Worm (Caenorhabditis elegans) whole organism, mixed stage, embryonic: ENCODE data around the gene D1086.7.
"Not testable (repeated sequence)": the region's sequence is repeated elsewhere in the genome, so short reads cannot be mapped to it uniquely, and the experiment has no call there.

Source experiments
- M03D4.4 ChIP-seq: sonication (generic microtip); optimal IDR thresholded peaks from 2 replicates; lab custom pipeline; 2017; ENCODE audit warnings: mild to moderate bottlenecking, missing genetic modification characterization, missing compliant biosample characterization
- bed-3 ChIP-seq: fragments of 200-800 bp; sonication (Bioruptor generic); optimal IDR thresholded peaks from 3 replicates; lab custom pipeline; 2018; ENCODE audit warnings: mild to moderate bottlenecking, missing genetic modification characterization, moderate library complexity, missing compliant biosample characterization
- blmp-1 ChIP-seq: fragments of 150-350 bp; optimal IDR thresholded peaks from 2 replicates; lab custom pipeline; 2014; ENCODE audit warnings: missing biosample characterization, missing genetic modification characterization
- ceh-43 ChIP-seq: fragments of 200-800 bp; sonication (Bioruptor generic); optimal IDR thresholded peaks from 2 replicates; lab custom pipeline; 2018; ENCODE audit warnings: mild to moderate bottlenecking, missing genetic modification characterization, moderate library complexity, missing compliant biosample characterization
- ceh-83 ChIP-seq: fragments of 200-800 bp; sonication (Bioruptor generic); optimal IDR thresholded peaks from 2 replicates; lab custom pipeline; 2018; ENCODE audit warnings: mild to moderate bottlenecking, missing genetic modification characterization, missing compliant biosample characterization
- ces-1 ChIP-seq: fragments of 150-350 bp; optimal IDR thresholded peaks from 2 replicates; lab custom pipeline; 2014; ENCODE audit warnings: missing biosample characterization, missing genetic modification reagents, missing genetic modification characterization
- cnd-1 ChIP-seq: fragments of 200-800 bp; sonication (Bioruptor generic); optimal IDR thresholded peaks from 2 replicates; lab custom pipeline; 2018; ENCODE audit warnings: mild to moderate bottlenecking, missing genetic modification characterization, missing compliant biosample characterization
- drap-1 ChIP-seq: fragments of 200-800 bp; sonication (Bioruptor generic); optimal IDR thresholded peaks from 3 replicates; lab custom pipeline; 2018; ENCODE audit warnings: mild to moderate bottlenecking, missing genetic modification characterization, missing compliant biosample characterization
- elt-1 ChIP-seq: sonication (generic microtip); optimal IDR thresholded peaks from 2 replicates; lab custom pipeline; 2017; ENCODE audit warnings: missing genetic modification characterization, mild to moderate bottlenecking, missing compliant biosample characterization, antibody characterized with exemption, moderate library complexity, borderline replicate concordance; ENCODE audit not compliant: insufficient read depth
- elt-3 ChIP-seq: fragments of 150-350 bp; optimal IDR thresholded peaks from 2 replicates; lab custom pipeline; 2014; ENCODE audit warnings: missing biosample characterization, missing genetic modification characterization
- flh-1 ChIP-seq: fragments of 200-800 bp; sonication (Bioruptor generic); optimal IDR thresholded peaks from 2 replicates; lab custom pipeline; 2018; ENCODE audit warnings: mild to moderate bottlenecking, missing genetic modification characterization, moderate library complexity, missing compliant biosample characterization
- ham-2 ChIP-seq: fragments of 200-800 bp; sonication (Bioruptor generic); optimal IDR thresholded peaks from 2 replicates; lab custom pipeline; 2018; ENCODE audit warnings: mild to moderate bottlenecking, missing genetic modification characterization, missing compliant biosample characterization
- hlh-1 ChIP-seq: fragments of 150-350 bp; optimal IDR thresholded peaks from 2 replicates; lab custom pipeline; 2014; ENCODE audit warnings: missing biosample characterization, missing genetic modification reagents, missing genetic modification characterization
- lin-13 ChIP-seq: fragments of 150-350 bp; optimal IDR thresholded peaks from 2 replicates; lab custom pipeline; 2014; ENCODE audit warnings: missing biosample characterization, missing genetic modification characterization
- lin-32 ChIP-seq: fragments of 200-800 bp; sonication (Bioruptor generic); optimal IDR thresholded peaks from 2 replicates; lab custom pipeline; 2018; ENCODE audit warnings: mild to moderate bottlenecking, missing genetic modification characterization, missing compliant biosample characterization
- lsy-2 ChIP-seq: fragments of 150-350 bp; optimal IDR thresholded peaks from 2 replicates; lab custom pipeline; 2014; ENCODE audit warnings: missing biosample characterization, missing genetic modification characterization
- mab-5 ChIP-seq: fragments of 150-350 bp; optimal IDR thresholded peaks from 2 replicates; lab custom pipeline; 2014; ENCODE audit warnings: missing biosample characterization, missing genetic modification characterization
- mls-2 ChIP-seq: sonication (generic microtip); optimal IDR thresholded peaks from 2 replicates; lab custom pipeline; 2016; ENCODE audit warnings: mild to moderate bottlenecking, missing genetic modification characterization, moderate library complexity, missing compliant biosample characterization
- nhr-12 ChIP-seq: fragments of 150-350 bp; optimal IDR thresholded peaks from 2 replicates; lab custom pipeline; 2014; ENCODE audit warnings: missing biosample characterization, missing genetic modification characterization
- nhr-2 ChIP-seq: fragments of 150-350 bp; optimal IDR thresholded peaks from 2 replicates; lab custom pipeline; 2014; ENCODE audit warnings: missing biosample characterization, missing genetic modification characterization
- nhr-237 ChIP-seq: fragments of 150-350 bp; optimal IDR thresholded peaks from 2 replicates; lab custom pipeline; 2014; ENCODE audit warnings: missing biosample characterization, missing genetic modification characterization
- nhr-28 ChIP-seq: fragments of 150-350 bp; optimal IDR thresholded peaks from 2 replicates; lab custom pipeline; 2014; ENCODE audit warnings: missing biosample characterization, missing genetic modification characterization
- nhr-76 ChIP-seq: sonication (generic microtip); optimal IDR thresholded peaks from 2 replicates; lab custom pipeline; 2017; ENCODE audit warnings: missing biosample characterization, missing genetic modification characterization
- pha-4 ChIP-seq: fragments of 150-350 bp; optimal IDR thresholded peaks from 2 replicates; lab custom pipeline; 2018; ENCODE audit warnings: missing biosample characterization, missing genetic modification reagents, missing genetic modification characterization
- sptf-1 ChIP-seq: sonication (generic microtip); optimal IDR thresholded peaks from 2 replicates; lab custom pipeline; 2017; ENCODE audit warnings: mild to moderate bottlenecking, missing genetic modification characterization, moderate library complexity, missing compliant biosample characterization
- unc-120 ChIP-seq: sonication (generic microtip); optimal IDR thresholded peaks from 2 replicates; lab custom pipeline; 2017; ENCODE audit warnings: missing genetic modification characterization, missing compliant biosample characterization; ENCODE audit not compliant: poor library complexity, severe bottlenecking
- unc-39 ChIP-seq: fragments of 150-350 bp; optimal IDR thresholded peaks from 2 replicates; lab custom pipeline; 2014; ENCODE audit warnings: missing biosample characterization, missing genetic modification characterization
- unc-62 ChIP-seq: fragments of 150-350 bp; optimal IDR thresholded peaks from 2 replicates; lab custom pipeline; 2014; ENCODE audit warnings: missing biosample characterization, missing genetic modification reagents, missing genetic modification characterization
- zip-8 ChIP-seq: fragments of 150-350 bp; optimal IDR thresholded peaks from 2 replicates; lab custom pipeline; 2014; ENCODE audit warnings: missing biosample characterization, missing genetic modification characterization
- ztf-11 ChIP-seq: fragments of 150-350 bp; optimal IDR thresholded peaks from 2 replicates; lab custom pipeline; 2014; ENCODE audit warnings: missing biosample characterization, missing genetic modification characterization

Gene D1086.7

DNA sequence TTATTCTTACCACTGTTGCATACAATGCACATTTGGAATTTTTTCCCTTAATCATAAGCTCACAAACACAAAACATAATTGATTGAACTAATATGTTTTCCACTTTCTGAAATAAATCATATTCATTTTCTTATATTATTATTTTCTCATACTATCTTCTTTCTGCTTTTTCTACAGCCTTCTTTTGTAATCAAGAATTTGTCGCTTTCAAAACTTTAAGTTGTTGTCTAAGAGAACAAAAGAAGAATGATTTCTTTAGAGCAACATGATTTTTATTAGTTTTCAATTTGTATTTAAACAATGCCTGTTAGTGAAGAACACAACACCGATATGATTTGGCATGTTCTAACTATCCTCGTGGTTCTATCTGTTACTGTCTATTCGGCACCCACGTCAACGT is at the start of gene D1086.7:
Gene D1086.7, plus strand, starts transcription at position 301 of the 400 bp plus-strand sequence.
- TF ChIP-seq nhr-76 (tag; lab: Kevin White, UChicago) = no peak
- TF ChIP-seq nhr-2 (tag; lab: Kevin White, UChicago) = no peak
- no peak for TF ChIP-seq lin-32 (GFP tag; lab: Kevin White, UChicago)
- no peak for TF ChIP-seq flh-1 (GFP tag; lab: Kevin White, UChicago)
- no peak for TF ChIP-seq nhr-12
- no peak for TF ChIP-seq elt-1 (tag; lab: Kevin White, UChicago)
- no peak for TF ChIP-seq ceh-83 (GFP tag; lab: Kevin White, UChicago)
- TF ChIP-seq lin-13 (tag; lab: Kevin White, UChicago) = no peak
- TF ChIP-seq cnd-1 (tag; lab: Kevin White, UChicago) = no peak
- no peak for TF ChIP-seq unc-39
- no peak for TF ChIP-seq nhr-237 (tag; lab: Kevin White, UChicago)

DNA sequence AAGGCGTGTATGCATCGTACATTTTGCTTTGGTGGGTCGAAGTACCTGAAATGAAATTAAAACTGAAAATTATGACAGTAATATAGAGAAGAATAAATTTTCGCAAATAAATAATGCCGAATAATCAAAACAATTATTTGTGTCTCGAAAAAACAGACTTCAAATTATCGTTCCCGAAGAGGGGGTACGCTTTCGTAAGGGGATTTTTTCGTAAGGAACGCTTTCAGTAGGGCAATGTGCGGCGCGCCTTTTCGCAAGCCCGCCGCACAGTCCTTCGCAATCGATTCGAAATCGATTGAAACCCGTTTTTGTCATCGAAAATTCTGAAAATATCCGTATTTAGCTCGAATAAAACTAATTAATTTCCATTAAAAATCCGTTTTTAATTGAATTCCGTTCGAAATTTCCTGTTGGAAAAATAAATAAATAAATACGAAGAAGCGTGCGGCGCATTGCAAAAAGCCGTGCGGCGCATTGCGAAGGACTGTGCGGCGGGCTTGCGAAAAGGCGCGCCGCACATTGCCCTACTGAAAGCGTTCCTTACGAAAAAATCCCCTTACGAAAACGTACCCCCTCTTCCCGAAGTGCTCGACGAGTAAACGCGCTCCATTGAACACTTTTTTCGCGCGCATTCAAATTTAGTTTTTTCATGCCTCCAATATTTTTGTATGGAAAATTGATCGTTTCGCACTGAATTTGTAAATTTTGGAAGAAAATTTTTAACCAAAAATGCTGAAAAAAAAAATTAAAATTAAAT is 45.6 kb upstream of the D1086.7 start, which contains the start of gene vps-39:
Gene vps-39, minus strand, starts transcription at position 51 of the 757 bp plus-strand sequence.
- peak; percentile 45 for TF ChIP-seq unc-120 (tag; lab: Kevin White, UChicago)
- TF ChIP-seq M03D4.4 (tag; lab: Kevin White, UChicago) = peak; percentile 23
- peak; percentile 34 for TF ChIP-seq drap-1
- TF ChIP-seq sptf-1 (tag; lab: Kevin White, UChicago) = peak; percentile 65
- peak; percentile 44 for TF ChIP-seq mls-2 (tag; lab: Kevin White, UChicago)

DNA sequence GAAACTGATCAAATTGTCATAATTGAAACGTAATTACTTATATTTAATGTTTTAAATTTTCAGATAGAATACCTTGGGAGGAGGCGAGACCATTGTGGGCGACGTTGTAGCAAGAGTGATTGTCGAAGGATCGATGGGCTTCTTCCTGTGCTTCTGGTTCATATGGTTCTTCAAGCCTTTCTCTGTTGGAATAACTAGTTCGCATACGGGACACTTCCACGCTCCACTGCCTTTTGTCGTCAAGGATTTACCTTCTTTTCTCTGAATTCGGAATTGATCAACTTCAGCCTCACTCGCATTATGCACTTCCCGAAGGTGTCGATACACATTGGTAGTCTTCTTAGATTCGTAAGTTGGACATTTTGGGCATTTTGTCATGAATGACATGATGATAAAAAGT is 34.8 kb upstream of the D1086.7 start, which contains the start of gene F58D12.1:
Gene F58D12.1, plus strand, starts transcription at position 301 of the 400 bp plus-strand sequence.
- not testable (repeated sequence) for TF ChIP-seq nhr-28 (tag; lab: Kevin White, UChicago); zip-8; ceh-43

DNA sequence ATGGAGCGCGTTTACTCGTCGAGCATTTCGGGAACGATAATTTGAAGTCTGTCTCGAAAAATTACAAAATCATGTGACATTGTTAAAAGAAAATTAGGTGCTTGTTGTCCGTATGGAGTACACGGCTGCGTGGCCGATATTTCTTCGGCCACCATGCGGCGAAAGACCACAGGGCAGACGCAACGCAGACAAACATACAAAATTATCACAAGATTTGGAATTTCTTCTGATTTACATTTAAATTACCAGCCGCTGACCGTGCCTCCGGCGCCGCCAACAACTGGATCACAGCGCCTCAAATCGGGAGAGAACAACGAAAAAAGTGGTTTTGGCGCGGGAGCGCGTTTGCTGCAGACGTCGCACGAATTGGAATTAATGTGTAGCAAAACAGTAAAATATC is 29.0 kb upstream of the D1086.7 start:
- TF ChIP-seq unc-120 (tag; lab: Kevin White, UChicago) (peak; percentile 11), pha-4 (tag; lab: Kevin White, UChicago) (peak; percentile 51), nhr-237 (tag; lab: Kevin White, UChicago) (peak; percentile 38), sptf-1 (tag; lab: Kevin White, UChicago) (peak; percentile 49), lsy-2 (tag; lab: Kevin White, UChicago) (peak; percentile 26), lin-13 (tag; lab: Kevin White, UChicago) (peak; percentile 34), cnd-1 (tag; lab: Kevin White, UChicago) (peak; percentile 25), ces-1 (GFP tag; lab: Kevin White, UChicago) (peak; percentile 65)

DNA sequence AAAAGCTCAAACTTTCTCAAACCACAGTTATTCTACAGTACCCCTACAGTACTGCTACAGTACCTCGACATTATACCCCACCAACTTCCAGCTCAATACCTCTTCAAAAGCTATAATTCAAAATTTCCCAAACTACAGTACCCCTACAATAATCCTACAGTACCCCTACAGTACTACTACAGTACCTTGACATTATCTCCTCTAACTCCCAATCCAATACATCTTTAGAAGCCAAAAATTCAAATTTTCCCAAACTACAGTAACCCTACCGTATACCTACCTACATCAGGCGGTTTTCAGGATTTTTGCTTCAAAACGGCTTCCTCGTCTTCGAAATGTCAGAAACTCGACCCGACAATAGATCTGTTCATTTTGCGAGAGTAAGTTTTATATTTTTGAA is 26.5 kb upstream of the D1086.7 start, which contains the start of gene F58D12.3:
Gene F58D12.3, plus strand, starts transcription at position 301 of the 400 bp plus-strand sequence.
- TF ChIP-seq elt-1 (tag; lab: Kevin White, UChicago) = no peak
- no peak for TF ChIP-seq ham-2
- TF ChIP-seq mab-5 (tag; lab: Kevin White, UChicago) = no peak
- no peak for TF ChIP-seq mls-2 (tag; lab: Kevin White, UChicago)
- no peak for TF ChIP-seq ztf-11 (tag; lab: Kevin White, UChicago)
- TF ChIP-seq, all 35 proteins: peak for 0

DNA sequence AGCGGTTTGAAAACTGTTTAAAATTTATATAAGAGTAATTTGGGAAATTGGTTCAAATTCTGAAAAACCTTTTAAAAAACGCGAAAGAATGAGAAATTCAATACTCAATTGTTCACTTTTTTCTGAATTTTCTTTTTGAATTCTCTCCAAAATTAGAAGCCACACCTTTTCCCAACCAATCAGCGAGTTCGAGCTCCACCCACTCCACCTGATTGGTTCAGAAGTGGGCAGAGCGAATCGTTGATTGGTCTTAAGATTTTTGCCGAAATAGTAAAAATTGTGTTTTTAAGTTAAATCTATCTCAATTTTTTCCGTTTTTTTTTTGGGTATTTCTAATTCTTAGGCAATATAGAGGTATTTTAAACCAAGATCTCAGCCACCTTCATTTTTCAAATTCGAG is 20.1 kb upstream of the D1086.7 start:
- TF ChIP-seq unc-120 (tag; lab: Kevin White, UChicago) = no peak
- no peak for TF ChIP-seq nhr-28 (tag; lab: Kevin White, UChicago)
- TF ChIP-seq elt-1 (tag; lab: Kevin White, UChicago) = no peak
- no peak for TF ChIP-seq flh-1 (GFP tag; lab: Kevin White, UChicago)
- TF ChIP-seq bed-3 (GFP tag; lab: Kevin White, UChicago) = no peak
- no peak for TF ChIP-seq mab-5 (tag; lab: Kevin White, UChicago)
- TF ChIP-seq nhr-12 = no peak
- TF ChIP-seq zip-8 = no peak
- no peak for TF ChIP-seq ceh-43
- TF ChIP-seq sptf-1 (tag; lab: Kevin White, UChicago) = no peak
- no peak for TF ChIP-seq pha-4 (tag; lab: Kevin White, UChicago)
- TF ChIP-seq nhr-76 (tag; lab: Kevin White, UChicago) = no peak
- no peak for TF ChIP-seq elt-3 (tag; lab: Kevin White, UChicago)
- no peak for TF ChIP-seq unc-62 (GFP tag; lab: Kevin White, UChicago)
- no peak for TF ChIP-seq hlh-1 (tag; lab: Kevin White, UChicago)
- no peak for TF ChIP-seq drap-1
- TF ChIP-seq lin-13 (tag; lab: Kevin White, UChicago) = no peak
- no peak for TF ChIP-seq lin-32 (GFP tag; lab: Kevin White, UChicago)
- TF ChIP-seq blmp-1 (tag; lab: Kevin White, UChicago) = no peak
